Fruit fly (Drosophila melanogaster) whole organism, pupa: ENCODE results near the gene CG42613.

ENCODE experiments used
- CG13204 ChIP-seq: fragments of 200-800 bp; sonication (Bioruptor generic); optimal IDR thresholded peaks from 2 replicates; lab custom pipeline; 2018; ENCODE audit warnings: missing biosample characterization, mild to moderate bottlenecking, missing genetic modification characterization, moderate library complexity
- CG17806 ChIP-seq: fragments of 200-800 bp; sonication (Bioruptor generic); optimal IDR thresholded peaks from 2 replicates; lab custom pipeline; 2018; ENCODE audit warnings: missing biosample characterization, mild to moderate bottlenecking, missing genetic modification characterization, moderate library complexity
- CG34367 ChIP-seq: fragments of 200-800 bp; sonication (Bioruptor generic); optimal IDR thresholded peaks from 2 replicates; lab custom pipeline; 2018; ENCODE audit warnings: missing biosample characterization, mild to moderate bottlenecking, missing genetic modification characterization
- CG4496 ChIP-seq: fragments of 200-800 bp; sonication (Bioruptor generic); IDR thresholded peaks from 3 replicates; pipeline ENCODE4 v1.3.6; 2022; ENCODE audit warnings: missing biosample characterization, missing genetic modification characterization
- CG8159 ChIP-seq: fragments of 200-800 bp; sonication (Bioruptor generic); optimal IDR thresholded peaks from 3 replicates; lab custom pipeline; 2018; ENCODE audit warnings: missing biosample characterization, mild to moderate bottlenecking, missing genetic modification characterization, moderate library complexity
- CG8301 ChIP-seq: fragments of 200-800 bp; sonication (Bioruptor generic); optimal IDR thresholded peaks from 2 replicates; lab custom pipeline; 2018; ENCODE audit warnings: missing biosample characterization, mild to moderate bottlenecking, missing genetic modification characterization
- CG9948 ChIP-seq: fragments of 200-800 bp; sonication (Bioruptor generic); optimal IDR thresholded peaks from 2 replicates; lab custom pipeline; 2018; ENCODE audit warnings: missing biosample characterization, mild to moderate bottlenecking, missing genetic modification characterization, moderate library complexity
- D1 ChIP-seq: fragments of 200-800 bp; sonication (Bioruptor generic); optimal IDR thresholded peaks from 2 replicates; lab custom pipeline; 2018; ENCODE audit warnings: missing biosample characterization, mild to moderate bottlenecking, missing genetic modification characterization, moderate library complexity
- EcR ChIP-seq: fragments of 200-800 bp; sonication (Bioruptor generic); optimal IDR thresholded peaks from 3 replicates; lab custom pipeline; 2019; ENCODE audit warnings: missing biosample characterization, missing genetic modification characterization, mild to moderate bottlenecking, moderate library complexity, missing genetic modification reagents
- Ets98B ChIP-seq: fragments of 200-800 bp; sonication (Bioruptor generic); IDR thresholded peaks from 2 replicates; pipeline ENCODE4 v1.3.6; 2022; ENCODE audit warnings: missing biosample characterization, missing genetic modification characterization
- Pif1A ChIP-seq: fragments of 200-800 bp; sonication (Bioruptor generic); optimal IDR thresholded peaks from 3 replicates; lab custom pipeline; 2016; ENCODE audit warnings: missing biosample characterization, missing genetic modification characterization
- Pif1B ChIP-seq: fragments of 200-800 bp; sonication (Bioruptor generic); optimal IDR thresholded peaks from 3 replicates; lab custom pipeline; 2016; ENCODE audit warnings: missing biosample characterization, missing genetic modification characterization
- gl ChIP-seq: fragments of 200-800 bp; sonication (Bioruptor generic); optimal IDR thresholded peaks from 2 replicates; lab custom pipeline; 2018; ENCODE audit warnings: missing biosample characterization, mild to moderate bottlenecking, missing genetic modification characterization

DNA sequence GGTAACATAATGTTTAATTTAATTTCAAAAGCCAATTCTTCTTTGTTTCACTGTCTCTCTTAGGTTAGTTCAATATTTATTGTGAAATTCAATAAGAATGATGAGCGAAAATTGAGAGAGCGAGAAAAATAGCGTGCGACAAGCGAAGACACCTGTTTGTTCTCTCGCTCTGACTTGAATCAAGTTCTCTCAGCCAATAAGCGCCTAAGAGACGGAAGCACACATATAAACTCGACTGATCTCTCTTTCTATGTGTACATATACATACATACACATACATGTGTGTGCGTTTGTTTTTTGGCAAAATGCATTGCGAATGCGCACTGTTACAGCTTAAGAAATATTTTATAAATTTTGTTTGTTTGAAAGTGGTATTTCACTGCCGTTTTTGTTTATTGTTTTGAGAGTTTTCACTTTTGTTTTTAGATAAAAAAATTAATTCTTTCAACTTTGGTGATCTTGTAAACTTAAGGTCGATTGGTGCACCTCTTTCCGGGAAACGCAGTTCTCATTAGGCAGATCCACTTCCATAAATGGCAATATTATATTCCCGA is 5.7 kb upstream of the CG42613 start:
- TF ChIP-seq Pif1B (GFP tag; lab: Kevin White, UChicago) (peak; percentile 26), CG8301 (tag; lab: Kevin White, UChicago) (no peak), CG4496 (no peak), CG9948 (tag; lab: Kevin White, UChicago) (no peak), Pif1A (GFP tag; lab: Kevin White, UChicago) (peak; percentile 15), CG17806 (no peak), D1 (tag; lab: Kevin White, UChicago) (no peak), CG13204 (GFP tag; lab: Kevin White, UChicago) (no peak), CG8159 (tag; lab: Kevin White, UChicago) (no peak), EcR (GFP tag; lab: Kevin White, UChicago) (no peak), CG34367 (tag; lab: Kevin White, UChicago) (no peak), gl (tag; lab: Kevin White, UChicago) (no peak), Ets98B (GFP tag; lab: Robert Waterston, UW) (0 out of 2 replicates have a peak, but pooled peaks have one; percentile 31)
